ENCODE assay signal across 7 worm cellular contexts in the genomic region with DNA sequence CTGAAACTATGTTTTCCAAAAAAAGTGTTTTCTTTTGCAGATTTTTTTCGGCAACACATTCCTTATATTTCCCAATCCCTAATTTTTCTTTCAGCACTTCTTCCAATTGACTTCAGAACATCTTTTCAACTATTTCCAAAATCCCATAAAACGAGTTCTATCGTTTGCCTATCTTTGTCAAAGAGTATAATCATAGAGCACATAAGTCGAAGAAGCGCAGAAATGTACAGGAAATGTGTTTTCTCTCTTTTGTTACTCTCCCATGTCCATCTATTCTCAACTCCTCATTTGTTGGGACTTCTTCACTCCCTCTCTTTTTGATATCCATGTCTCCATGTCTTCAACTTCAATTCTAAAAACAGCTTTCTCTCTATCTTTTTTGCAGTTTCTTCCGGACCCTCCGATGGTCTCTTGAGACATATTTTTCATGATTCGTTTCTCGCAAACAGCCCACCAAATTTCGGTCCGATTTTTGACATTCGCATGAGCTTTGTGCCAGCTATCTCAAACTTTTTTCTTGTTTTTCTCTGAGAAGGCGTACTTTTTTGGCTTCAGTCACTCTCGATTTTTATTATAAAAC.
A peak's percentile ranks its signal among the peaks of the same experiment; 100 is the strongest.
TF ChIP-seq lines count a peak whose summit lies in the region.

A gene (plus strand): TSS at position 530 of the 580 bp plus-strand sequence.

TF ChIP-seq in whole organism, L1 larva, 84 proteins besides CTCF, POLR2A, EP300 and RAD21:
- no peak for TF ChIP-seq nhr-20 (tag; optimal IDR thresholded peaks at IDR 0.05; lab: Kevin White, UChicago)
- no peak for TF ChIP-seq tbx-2 (tag; optimal IDR thresholded peaks at IDR 0.05; lab: Kevin White, UChicago)
- TF ChIP-seq efl-1 (optimal IDR thresholded peaks at IDR 0.05; lab: Kevin White, UChicago), result no peak
- peak in 1 of 2 experiments; percentile 26 for TF ChIP-seq efl-1 (GFP tag; optimal IDR thresholded peaks at IDR 0.05 in 1 of 2; lab: Kevin White, UChicago)
- no peak for TF ChIP-seq dpl-1 (GFP tag; optimal IDR thresholded peaks at IDR 0.05; lab: Kevin White, UChicago)
- peak; percentile 73 for TF ChIP-seq fkh-10 (GFP tag; optimal IDR thresholded peaks at IDR 0.05; lab: Kevin White, UChicago)
- TF ChIP-seq lin-14 (GFP tag; optimal IDR thresholded peaks at IDR 0.05; lab: Kevin White, UChicago), result peak; percentile 57
TF ChIP-seq in whole organism, L1 larva: peak in this region for 3.

TF ChIP-seq in whole organism, L2 larva, 48 proteins besides CTCF, POLR2A, EP300 and RAD21:
- TF ChIP-seq sma-9 (GFP tag; optimal IDR thresholded peaks at IDR 0.05; lab: Kevin White, UChicago), result peak; percentile 7
- TF ChIP-seq sma-9 (tag; optimal IDR thresholded peaks at IDR 0.05; lab: Kevin White, UChicago), result no peak
- TF ChIP-seq nhr-21 (tag; optimal IDR thresholded peaks at IDR 0.05; lab: Kevin White, UChicago), result no peak
- TF ChIP-seq elt-1 (tag; optimal IDR thresholded peaks at IDR 0.05; lab: Kevin White, UChicago), result no peak
- TF ChIP-seq blmp-1 (tag; optimal IDR thresholded peaks at IDR 0.05; lab: Kevin White, UChicago; ENCODE audit: insufficient read depth), result no peak
- no peak for TF ChIP-seq nhr-129 (tag; optimal IDR thresholded peaks at IDR 0.05; lab: Kevin White, UChicago)
- TF ChIP-seq C34F6.9 (tag; optimal IDR thresholded peaks at IDR 0.05; lab: Kevin White, UChicago), result peak; percentile 2

TF ChIP-seq in whole organism, L3 larva, 47 proteins besides CTCF, POLR2A, EP300 and RAD21:
- TF ChIP-seq lin-39 (tag; optimal IDR thresholded peaks at IDR 0.05; lab: Kevin White, UChicago), result peak; percentile 15
- peak; percentile 57 for TF ChIP-seq fkh-10 (GFP tag; optimal IDR thresholded peaks at IDR 0.05; lab: Kevin White, UChicago)
- TF ChIP-seq pha-4 (tag; optimal IDR thresholded peaks at IDR 0.05; lab: Kevin White, UChicago), result no peak
- peak; percentile 24 for TF ChIP-seq nfya-1 (tag; optimal IDR thresholded peaks at IDR 0.05; lab: Kevin White, UChicago; ENCODE audit: insufficient read depth)
- TF ChIP-seq unc-39 (tag; optimal IDR thresholded peaks at IDR 0.05; lab: Kevin White, UChicago), result no peak
- TF ChIP-seq ceh-9 (tag; optimal IDR thresholded peaks at IDR 0.05; lab: Kevin White, UChicago), result no peak
- no peak for TF ChIP-seq nhr-23 (tag; optimal IDR thresholded peaks at IDR 0.05; lab: Kevin White, UChicago)
- TF ChIP-seq ZK546.5 (tag; optimal IDR thresholded peaks at IDR 0.05; lab: Kevin White, UChicago), result no peak
TF ChIP-seq in whole organism, L3 larva: peak in this region for 3.

TF ChIP-seq in whole organism, L4 larva, 104 proteins besides CTCF, POLR2A, EP300 and RAD21:
- TF ChIP-seq mxl-2 (GFP tag; conservative IDR thresholded peaks at IDR 0.05; lab: Robert Waterston, UW) (no peak), ama-1 (optimal IDR thresholded peaks at IDR 0.05; lab: Kevin White, UChicago) (no peak), zip-2 (tag; optimal IDR thresholded peaks at IDR 0.05; lab: Kevin White, UChicago) (no peak), aly-2 (tag; optimal IDR thresholded peaks at IDR 0.05; lab: Kevin White, UChicago) (no peak), zfp-3 (GFP tag; conservative IDR thresholded peaks at IDR 0.05; lab: Robert Waterston, UW) (no peak), unc-62 (GFP tag; optimal IDR thresholded peaks at IDR 0.05 in 1 of 2; lab: Kevin White, UChicago) (peak in 1 of 2 experiments; percentile 85), unc-62 (tag; optimal IDR thresholded peaks at IDR 0.05; lab: Kevin White, UChicago) (no peak), lin-39 (tag; optimal IDR thresholded peaks at IDR 0.05; lab: Kevin White, UChicago) (peak; percentile 7), fkh-10 (GFP tag; optimal IDR thresholded peaks at IDR 0.05; lab: Kevin White, UChicago) (peak; percentile 34)

TF ChIP-seq in whole organism, late embryonic, 69 proteins besides CTCF, POLR2A, EP300 and RAD21:
- no peak for TF ChIP-seq pha-4 (tag; optimal IDR thresholded peaks at IDR 0.05; lab: Kevin White, UChicago)
- TF ChIP-seq unc-42 (tag; optimal IDR thresholded peaks at IDR 0.05; lab: Kevin White, UChicago), result peak; percentile 23

TF ChIP-seq in whole organism, mixed stage, embryonic, 35 proteins besides CTCF, POLR2A, EP300 and RAD21:
- no peak for TF ChIP-seq bed-3 (GFP tag; optimal IDR thresholded peaks at IDR 0.05; lab: Kevin White, UChicago)
- peak; percentile 62 for TF ChIP-seq ces-1 (GFP tag; optimal IDR thresholded peaks at IDR 0.05; lab: Kevin White, UChicago)
- TF ChIP-seq cnd-1 (tag; optimal IDR thresholded peaks at IDR 0.05; lab: Kevin White, UChicago), result no peak

TF ChIP-seq in whole organism, young adult, 124 proteins besides CTCF, POLR2A, EP300 and RAD21:
- TF ChIP-seq lin-26 (GFP tag; IDR thresholded peaks at IDR 0.05; lab: Robert Waterston, UW) (no peak), hmg-1.2 (GFP tag; IDR thresholded peaks at IDR 0.05; lab: Robert Waterston, UW) (0 out of 2 replicates have a peak, but pooled peaks have one; percentile 10)
